Worm (Caenorhabditis elegans): ENCODE data around the gene ify-1.

ify-1 gene

DNA sequence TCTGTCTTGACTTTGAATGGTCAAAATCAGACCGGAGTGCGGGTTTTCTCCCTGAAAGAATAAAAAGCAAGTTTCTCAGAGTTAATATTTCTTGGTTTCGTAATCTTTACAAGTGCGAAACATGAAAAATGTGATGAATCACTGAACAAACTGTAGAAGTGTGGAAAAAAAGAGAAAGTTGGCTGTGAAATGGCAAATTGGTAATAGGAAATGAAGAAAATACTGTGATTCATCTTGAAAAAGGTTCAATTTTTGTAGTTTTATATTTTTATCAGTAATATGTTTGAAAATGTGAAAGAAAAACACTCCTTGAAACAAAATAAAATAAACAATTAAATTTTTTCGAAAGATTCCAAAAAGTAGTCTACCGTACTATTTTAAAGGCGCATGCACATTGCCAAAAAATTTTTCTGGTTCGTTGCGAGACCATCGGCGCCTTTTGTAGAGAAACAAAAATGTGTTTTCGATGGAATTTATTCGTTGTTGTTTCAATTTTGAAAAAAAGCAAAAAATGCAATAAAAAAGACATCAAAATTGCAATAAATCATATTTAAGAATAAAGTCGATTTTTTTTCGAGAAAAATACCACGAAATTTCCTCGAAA, 36.8 kb upstream of the ify-1 start, which contains the start of gene pld-1:
TSS of gene pld-1 (minus strand) at position 51 of the 604 bp plus-strand sequence.
- TF ChIP-seq K02D7.2 (tag; optimal IDR thresholded peaks at IDR 0.05) (no peak), ttx-3 (tag; optimal IDR thresholded peaks at IDR 0.05) (no peak), odd-2 (tag; optimal IDR thresholded peaks at IDR 0.05) (no peak), npax-4 (tag; optimal IDR thresholded peaks at IDR 0.05) (no peak), syd-9 (tag; optimal IDR thresholded peaks at IDR 0.05) (no peak), zip-5 (tag; optimal IDR thresholded peaks at IDR 0.05) (no peak), ceh-24 (tag; optimal IDR thresholded peaks at IDR 0.05) (no peak)

- TF ChIP-seq fax-1 (tag; optimal IDR thresholded peaks at IDR 0.05) (no peak), sox-2 (GFP tag; IDR thresholded peaks at IDR 0.05) (no peak), ceh-19 (GFP tag; optimal IDR thresholded peaks at IDR 0.05) (no peak), ets-4 (tag; optimal IDR thresholded peaks at IDR 0.05) (no peak), ceh-2 (tag; optimal IDR thresholded peaks at IDR 0.05) (no peak), rnt-1 (tag; optimal IDR thresholded peaks at IDR 0.05) (no peak)
These were observed 31.2 kb upstream of the ify-1 start for ce11 chrII:5086143-5086542.

DNA sequence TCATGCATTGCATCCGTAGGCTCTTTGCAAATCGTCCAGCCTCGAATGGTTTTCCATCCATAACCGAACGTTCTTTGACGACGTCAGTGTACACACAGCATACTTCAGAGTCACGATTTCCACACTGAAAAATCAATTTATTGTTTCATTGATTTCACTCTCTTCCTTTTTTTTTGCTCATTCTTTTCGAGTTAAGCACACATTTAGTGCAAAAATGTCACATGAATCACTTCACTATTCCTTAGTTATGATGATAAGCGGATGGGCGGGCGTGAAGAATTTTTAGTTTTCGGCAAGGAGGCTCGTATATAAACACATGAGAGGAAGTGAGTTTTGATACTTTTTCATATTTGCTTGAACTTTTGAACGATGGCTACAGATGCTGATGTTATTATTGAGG, 30.5 kb upstream of the ify-1 start, which contains the start of gene txt-9:
TSS of gene txt-9 (plus strand) at position 336 of the 400 bp plus-strand sequence.
- TF ChIP-seq ceh-6 (GFP tag; optimal IDR thresholded peaks at IDR 0.05) (no peak), T23F11.4 (GFP tag; optimal IDR thresholded peaks at IDR 0.05) (no peak), ceh-24 (tag; optimal IDR thresholded peaks at IDR 0.05) (no peak), ceh-18 (tag; optimal IDR thresholded peaks at IDR 0.05) (no peak), pag-3 (tag; optimal IDR thresholded peaks at IDR 0.05; ENCODE audit: borderline replicate concordance) (no peak), ceh-48 (tag; optimal IDR thresholded peaks at IDR 0.05) (no peak), ref-2 (tag; optimal IDR thresholded peaks at IDR 0.05) (no peak), tbx-7 (tag; optimal IDR thresholded peaks at IDR 0.05) (no peak)

ce11 chrII:5084225-5084624, 29.2 kb upstream of the ify-1 start:
- no peak for TF ChIP-seq dve-1 (tag; optimal IDR thresholded peaks at IDR 0.05)
- TF ChIP-seq C08G9.2 (tag; optimal IDR thresholded peaks at IDR 0.05) = no peak
- TF ChIP-seq elt-2 (tag; optimal IDR thresholded peaks at IDR 0.05) = peak; percentile 49
- TF ChIP-seq ceh-48 (tag; optimal IDR thresholded peaks at IDR 0.05) = no peak

DNA sequence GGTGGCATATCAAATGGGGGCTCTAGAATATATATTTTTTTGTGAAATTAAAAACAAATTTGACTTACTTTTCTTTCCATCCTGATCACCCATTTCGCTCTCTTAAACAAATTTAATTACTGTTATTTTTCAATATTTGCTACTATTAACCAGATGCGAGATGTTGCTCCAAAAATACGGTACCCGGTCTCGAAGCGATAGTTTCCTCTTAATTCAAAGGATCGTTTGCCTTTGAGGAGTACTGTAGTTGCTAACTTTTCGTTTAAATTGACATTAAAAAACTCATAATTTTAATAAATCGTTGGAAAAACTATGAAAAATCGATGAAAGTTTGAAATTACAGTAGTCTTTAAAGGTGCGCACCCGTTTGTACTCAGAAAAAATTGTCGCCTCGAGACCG, 28.4 kb upstream of the ify-1 start, which contains the start of gene C04G6.4:
TSS of gene C04G6.4 (minus strand) at position 101 of the 400 bp plus-strand sequence.
- no peak for TF ChIP-seq hlh-13 (GFP tag; optimal IDR thresholded peaks at IDR 0.05)
- no peak for TF ChIP-seq gmeb-2 (tag; optimal IDR thresholded peaks at IDR 0.05)
- no peak for TF ChIP-seq sdc-2 (tag; optimal IDR thresholded peaks at IDR 0.05)
- TF ChIP-seq unc-42 (tag; optimal IDR thresholded peaks at IDR 0.05) = no peak
- TF ChIP-seq ceh-22 (tag; optimal IDR thresholded peaks at IDR 0.05) = no peak
- TF ChIP-seq eyg-1 (tag; optimal IDR thresholded peaks at IDR 0.05) = no peak
- no peak for TF ChIP-seq C38D4.7 (GFP tag; optimal IDR thresholded peaks at IDR 0.05)
- TF ChIP-seq dmd-4 (tag; optimal IDR thresholded peaks at IDR 0.05; ENCODE audit: borderline replicate concordance) = no peak
- no peak for TF ChIP-seq K09A11.1 (tag; optimal IDR thresholded peaks at IDR 0.05; ENCODE audit: insufficient read depth)
